Worm (Caenorhabditis elegans) whole organism, young adult: ENCODE measurements around the gene Y15E3A.3.

Experiments
- B0019.2 ChIP-seq: fragments of 200-800 bp; sonication (Bioruptor generic); conservative IDR thresholded peaks from 2 replicates; pipeline ENCODE4 v1.3.6; 2022; ENCODE audit warnings: missing genetic modification reagents, missing genetic modification characterization, missing compliant biosample characterization
- B0035.1 ChIP-seq: sonication (generic microtip); optimal IDR thresholded peaks from 2 replicates; lab custom pipeline; 2016; ENCODE audit warnings: missing genetic modification characterization, mild to moderate bottlenecking, missing compliant biosample characterization, missing genotype, missing genetic modification reagents
- B0261.1 ChIP-seq: sonication (generic microtip); optimal IDR thresholded peaks from 2 replicates; lab custom pipeline; 2016; ENCODE audit warnings: mild to moderate bottlenecking, missing genetic modification characterization, moderate library complexity, missing compliant biosample characterization
- C17E4.6 ChIP-seq: fragments of 200-800 bp; sonication (Bioruptor generic); IDR thresholded peaks from 2 replicates; pipeline ENCODE4 v1.3.6; 2022; ENCODE audit warnings: missing genetic modification reagents, missing genetic modification characterization, missing compliant biosample characterization
- D2030.7 ChIP-seq: fragments of 200-800 bp; sonication (Bioruptor generic); IDR thresholded peaks from 2 replicates; pipeline ENCODE4 v1.3.6; 2022; ENCODE audit warnings: missing genetic modification reagents, missing genetic modification characterization, missing compliant biosample characterization
- F10E7.11 ChIP-seq: sonication (generic microtip); optimal IDR thresholded peaks from 2 replicates; lab custom pipeline; 2017; ENCODE audit warnings: mild to moderate bottlenecking, missing genetic modification characterization, moderate library complexity, missing compliant biosample characterization
- F22D6.2 ChIP-seq: sonication (generic microtip); optimal IDR thresholded peaks from 2 replicates; lab custom pipeline; 2016; ENCODE audit warnings: mild to moderate bottlenecking, missing genetic modification characterization, missing compliant biosample characterization
- F49E8.2 ChIP-seq: sonication (generic microtip); optimal IDR thresholded peaks from 3 replicates; lab custom pipeline; 2017; ENCODE audit warnings: missing genetic modification characterization, mild to moderate bottlenecking, missing compliant biosample characterization, antibody characterized with exemption, moderate library complexity; ENCODE audit not compliant: insufficient read depth
- F55B11.4 ChIP-seq: sonication (generic microtip); optimal IDR thresholded peaks from 2 replicates; lab custom pipeline; 2016; ENCODE audit warnings: missing compliant biosample characterization, missing genetic modification characterization, borderline replicate concordance; ENCODE audit not compliant: insufficient read depth
- K11D2.4 ChIP-seq: fragments of 200-800 bp; sonication (Bioruptor generic); IDR thresholded peaks from 2 replicates; pipeline ENCODE4 v1.3.6; 2022; ENCODE audit warnings: missing genetic modification reagents, missing genetic modification characterization, missing compliant biosample characterization
- K12H6.12 ChIP-seq: fragments of 200-800 bp; sonication (Bioruptor generic); optimal IDR thresholded peaks from 2 replicates; lab custom pipeline; 2018; ENCODE audit warnings: mild to moderate bottlenecking, missing genetic modification characterization, missing compliant biosample characterization
- T26A5.8 ChIP-seq: sonication (generic microtip); optimal IDR thresholded peaks from 2 replicates; lab custom pipeline; 2016; ENCODE audit warnings: missing genetic modification characterization, missing compliant biosample characterization
- Y53G8AR.9 ChIP-seq: fragments of 200-800 bp; sonication (Bioruptor generic); conservative IDR thresholded peaks from 2 replicates; pipeline ENCODE4 v1.3.6; 2022; ENCODE audit warnings: missing genetic modification reagents, missing genetic modification characterization, missing compliant biosample characterization
- Y67H2A.10 ChIP-seq: fragments of 200-800 bp; sonication (Bioruptor generic); conservative IDR thresholded peaks from 2 replicates; pipeline ENCODE4 v1.3.6; 2022; ENCODE audit warnings: missing genetic modification reagents, missing genetic modification characterization, missing compliant biosample characterization
- aptf-2 ChIP-seq: fragments of 200-800 bp; sonication (Bioruptor generic); conservative IDR thresholded peaks from 2 replicates; pipeline ENCODE4 v1.3.6; 2022; ENCODE audit warnings: missing genetic modification reagents, missing genetic modification characterization, missing compliant biosample characterization
- atf-7 ChIP-seq: sonication (generic microtip); optimal IDR thresholded peaks from 2 replicates; lab custom pipeline; 2017; ENCODE audit warnings: mild to moderate bottlenecking, missing genetic modification characterization, missing compliant biosample characterization
- athp-1 ChIP-seq: sonication (generic microtip); optimal IDR thresholded peaks from 2 replicates; lab custom pipeline; 2017; ENCODE audit warnings: mild to moderate bottlenecking, missing genetic modification characterization, missing compliant biosample characterization
- attf-3 ChIP-seq: fragments of 200-800 bp; sonication (Bioruptor generic); conservative IDR thresholded peaks from 2 replicates; pipeline ENCODE4 v1.3.6; 2022; ENCODE audit warnings: missing genetic modification reagents, missing genetic modification characterization, missing compliant biosample characterization
- attf-6 ChIP-seq: fragments of 200-800 bp; sonication (Bioruptor generic); IDR thresholded peaks from 2 replicates; pipeline ENCODE4 v1.3.6; 2022; ENCODE audit warnings: missing genetic modification reagents, missing genetic modification characterization, missing compliant biosample characterization
- bed-1 ChIP-seq: fragments of 200-800 bp; sonication (Bioruptor generic); IDR thresholded peaks from 2 replicates; pipeline ENCODE4 v1.3.6; 2022; ENCODE audit warnings: missing genetic modification reagents, missing genetic modification characterization, missing compliant biosample characterization
- cebp-2 ChIP-seq: fragments of 200-800 bp; sonication (Bioruptor generic); IDR thresholded peaks from 2 replicates; pipeline ENCODE4 v1.3.6; 2022; ENCODE audit warnings: missing genetic modification characterization, missing compliant biosample characterization
- ceh-58 ChIP-seq: fragments of 200-800 bp; sonication (Bioruptor generic); IDR thresholded peaks from 2 replicates; pipeline ENCODE4 v1.3.6; 2022; ENCODE audit warnings: missing genetic modification characterization, missing compliant biosample characterization
- ceh-91 ChIP-seq: fragments of 200-800 bp; sonication (Bioruptor generic); IDR thresholded peaks from 2 replicates; pipeline ENCODE4 v1.3.6; 2022; ENCODE audit warnings: missing genetic modification reagents, missing genetic modification characterization, missing compliant biosample characterization
- dox-1 ChIP-seq: fragments of 200-800 bp; sonication (Bioruptor generic); IDR thresholded peaks from 2 replicates; pipeline ENCODE4 v1.3.6; 2022; ENCODE audit warnings: missing genetic modification reagents, missing genetic modification characterization, missing compliant biosample characterization
- egl-18 ChIP-seq: fragments of 200-800 bp; sonication (Bioruptor generic); IDR thresholded peaks from 2 replicates; pipeline ENCODE4 v1.3.6; 2022; ENCODE audit warnings: missing genetic modification reagents, missing genetic modification characterization, missing compliant biosample characterization
- ets-4 ChIP-seq: fragments of 200-800 bp; sonication (Bioruptor generic); optimal IDR thresholded peaks from 2 replicates; lab custom pipeline; 2018; ENCODE audit warnings: mild to moderate bottlenecking, missing genetic modification characterization, missing compliant biosample characterization
- fkh-3 ChIP-seq: sonication (generic microtip); optimal IDR thresholded peaks from 2 replicates; lab custom pipeline; 2016; ENCODE audit warnings: mild to moderate bottlenecking, missing genetic modification characterization, missing compliant biosample characterization
- him-1 ChIP-seq: sonication (generic microtip); optimal IDR thresholded peaks from 2 replicates; lab custom pipeline; 2016; ENCODE audit warnings: missing genotype, missing genetic modification reagents, missing genetic modification characterization, missing compliant biosample characterization
- hlh-12 ChIP-seq: sonication (generic microtip); optimal IDR thresholded peaks from 2 replicates; lab custom pipeline; 2016; ENCODE audit warnings: missing genetic modification characterization, missing compliant biosample characterization
- hmg-20 ChIP-seq: fragments of 200-800 bp; sonication (Bioruptor generic); IDR thresholded peaks from 2 replicates; pipeline ENCODE4 v1.3.6; 2022; ENCODE audit warnings: missing genetic modification reagents, missing genetic modification characterization, missing compliant biosample characterization
- lag-1 ChIP-seq: fragments of 200-800 bp; sonication (Bioruptor generic); IDR thresholded peaks from 2 replicates; pipeline ENCODE4 v1.3.6; 2022; ENCODE audit warnings: missing genetic modification reagents, missing genetic modification characterization, missing compliant biosample characterization
- lin-26 ChIP-seq: fragments of 200-800 bp; sonication (Bioruptor generic); IDR thresholded peaks from 2 replicates; pipeline ENCODE4 v1.3.6; 2022; ENCODE audit warnings: missing genetic modification reagents, missing genetic modification characterization, missing compliant biosample characterization
- lin-40 ChIP-seq: sonication (generic microtip); optimal IDR thresholded peaks from 2 replicates; lab custom pipeline; 2016; ENCODE audit warnings: missing genetic modification characterization, mild to moderate bottlenecking, missing compliant biosample characterization, missing genotype, missing genetic modification reagents
- lin-54 ChIP-seq: fragments of 200-800 bp; sonication (Bioruptor generic); optimal IDR thresholded peaks from 2 replicates; lab custom pipeline; 2018; ENCODE audit warnings: mild to moderate bottlenecking, missing genetic modification characterization, missing compliant biosample characterization
- madf-3 ChIP-seq: fragments of 200-800 bp; sonication (Bioruptor generic); IDR thresholded peaks from 2 replicates; pipeline ENCODE4 v1.3.6; 2022; ENCODE audit warnings: missing genetic modification reagents, missing genetic modification characterization, missing compliant biosample characterization
- nfya-1 ChIP-seq: sonication (generic microtip); optimal IDR thresholded peaks from 2 replicates; lab custom pipeline; 2017; ENCODE audit warnings: antibody characterized with exemption, missing compliant biosample characterization, missing genetic modification characterization, borderline replicate concordance; ENCODE audit not compliant: insufficient read depth
- nfyb-1 ChIP-seq: fragments of 200-800 bp; sonication (Bioruptor generic); IDR thresholded peaks from 2 replicates; pipeline ENCODE4 v1.3.6; 2022; ENCODE audit warnings: missing genetic modification reagents, missing genetic modification characterization, missing compliant biosample characterization
- nhr-120 ChIP-seq: fragments of 200-800 bp; sonication (Bioruptor generic); IDR thresholded peaks from 2 replicates; pipeline ENCODE4 v1.3.6; 2022; ENCODE audit warnings: missing genetic modification characterization, missing compliant biosample characterization
- nhr-179 ChIP-seq: sonication (generic microtip); optimal IDR thresholded peaks from 2 replicates; lab custom pipeline; 2016; ENCODE audit warnings: mild to moderate bottlenecking, missing genetic modification characterization, missing compliant biosample characterization
- sea-2 ChIP-seq: fragments of 200-800 bp; sonication (Bioruptor generic); IDR thresholded peaks from 2 replicates; pipeline ENCODE4 v1.3.6; 2022; ENCODE audit warnings: missing genetic modification characterization, missing compliant biosample characterization
- snpc-4 ChIP-seq, 5 experiments: fragments of 150-350 bp in 1 of 5; sonication (generic microtip) in 4 of 5; optimal IDR thresholded peaks; 2 replicates each; lab custom pipeline; 2014 to 2018; ENCODE audit warnings: missing genetic modification characterization in 5 of 5, missing biosample characterization in 3 of 5, antibody characterized with exemption in 2 of 5, mild to moderate bottlenecking in 2 of 5, missing compliant biosample characterization in 2 of 5, missing genotype in 2 of 5, moderate library complexity in 2 of 5, missing genetic modification reagents in 1 of 5
- sptf-2 ChIP-seq: fragments of 200-800 bp; sonication (Bioruptor generic); optimal IDR thresholded peaks from 2 replicates; lab custom pipeline; 2018; ENCODE audit warnings: mild to moderate bottlenecking, missing genetic modification characterization, missing compliant biosample characterization
- tbp1 ChIP-seq: fragments of 200-800 bp; sonication (Bioruptor generic); optimal IDR thresholded peaks from 2 replicates; lab custom pipeline; 2018; ENCODE audit warnings: mild to moderate bottlenecking, missing genetic modification characterization, missing compliant biosample characterization
- tbx-9 ChIP-seq: sonication (generic microtip); optimal IDR thresholded peaks from 2 replicates; lab custom pipeline; 2016; ENCODE audit warnings: borderline replicate concordance, missing genetic modification characterization, inconsistent platforms, missing compliant biosample characterization
- tlf-1 ChIP-seq: fragments of 200-800 bp; sonication (Bioruptor generic); optimal IDR thresholded peaks from 2 replicates; lab custom pipeline; 2018; ENCODE audit warnings: mild to moderate bottlenecking, missing genetic modification characterization, missing compliant biosample characterization
- unc-62 ChIP-seq: fragments of 150-350 bp; optimal IDR thresholded peaks from 2 replicates; lab custom pipeline; 2014; ENCODE audit warnings: missing biosample characterization, missing genetic modification reagents, missing genetic modification characterization
- zfh-2 ChIP-seq: fragments of 200-800 bp; sonication (Bioruptor generic); conservative IDR thresholded peaks from 2 replicates; pipeline ENCODE4 v1.3.6; 2022; ENCODE audit warnings: missing genetic modification reagents, missing genetic modification characterization, missing compliant biosample characterization
- ztf-28 ChIP-seq: fragments of 200-800 bp; sonication (Bioruptor generic); IDR thresholded peaks from 2 replicates; pipeline ENCODE4 v1.3.6; 2022; ENCODE audit warnings: missing genetic modification reagents, missing genetic modification characterization, missing compliant biosample characterization
- ztf-6 ChIP-seq: fragments of 200-800 bp; sonication (Bioruptor generic); IDR thresholded peaks from 2 replicates; pipeline ENCODE4 v1.3.6; 2022; ENCODE audit warnings: missing genetic modification reagents, missing genetic modification characterization, missing compliant biosample characterization

The Y15E3A.3 gene

DNA sequence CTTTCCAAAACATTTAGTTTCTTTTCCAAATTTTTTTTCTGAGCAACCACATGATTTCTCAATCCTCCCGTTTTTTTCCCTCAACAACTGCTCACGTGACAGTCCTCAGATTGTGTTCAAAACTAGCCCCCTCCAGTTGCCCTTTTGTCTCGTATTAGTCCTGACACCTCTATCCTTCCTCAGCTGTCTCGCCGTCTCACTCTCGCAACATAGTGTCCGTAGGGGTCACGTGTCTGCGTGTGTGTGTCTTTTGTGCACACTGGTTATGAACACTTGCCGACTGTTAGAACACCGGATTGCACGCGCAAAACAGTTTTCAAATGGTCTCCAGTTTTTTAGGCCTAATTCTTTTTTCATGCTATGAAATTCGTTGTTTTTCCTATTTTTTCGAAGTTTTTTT, 39.6 kb upstream of the Y15E3A.3 start:
- TF ChIP-seq egl-18 (GFP tag; lab: Robert Waterston, UW): no peak
- TF ChIP-seq attf-6: no peak
- TF ChIP-seq nhr-179: no peak
- TF ChIP-seq snpc-4 (GFP tag; optimal IDR thresholded peaks at IDR 0.05; lab: Kevin White, UChicago): no peak
- peak in 2 of 4 experiments; percentile 38 to 40 for TF ChIP-seq snpc-4 (tag; optimal IDR thresholded peaks at IDR 0.05; lab: Kevin White, UChicago)
- no peak for TF ChIP-seq C17E4.6
- TF ChIP-seq K11D2.4 (GFP tag; lab: Robert Waterston, UW): peak; percentile 81
- no peak for TF ChIP-seq ztf-28 (GFP tag; lab: Robert Waterston, UW)
- TF ChIP-seq zfh-2 (GFP tag; lab: Robert Waterston, UW): peak; percentile 79
- no peak for TF ChIP-seq nfya-1
- TF ChIP-seq nhr-120: no peak
- TF ChIP-seq lag-1 (GFP tag; lab: Robert Waterston, UW): no peak
- TF ChIP-seq attf-3: no peak
- no peak for TF ChIP-seq B0019.2
- TF ChIP-seq tbx-9 (tag; lab: Kevin White, UChicago): no peak
- no peak for TF ChIP-seq F22D6.2 (tag; lab: Kevin White, UChicago)
- no peak for TF ChIP-seq T26A5.8 (tag; lab: Kevin White, UChicago)
- TF ChIP-seq hmg-20 (GFP tag; lab: Robert Waterston, UW): no peak
- TF ChIP-seq tbp1 (GFP tag; lab: Kevin White, UChicago): peak; percentile 16
- TF ChIP-seq F55B11.4 (tag; lab: Kevin White, UChicago): no peak
- TF ChIP-seq him-1 (tag; lab: Kevin White, UChicago): no peak
- no peak for TF ChIP-seq ets-4 (GFP tag; lab: Kevin White, UChicago)
- no peak for TF ChIP-seq lin-54 (GFP tag; lab: Kevin White, UChicago)
- peak; percentile 58 for TF ChIP-seq lin-40
- no peak for TF ChIP-seq D2030.7 (GFP tag; lab: Robert Waterston, UW)
- TF ChIP-seq tlf-1: peak; percentile 17
- TF ChIP-seq ceh-58 (GFP tag; lab: Robert Waterston, UW): no peak
- TF ChIP-seq sea-2 (GFP tag; lab: Robert Waterston, UW): no peak
- TF ChIP-seq nfyb-1 (GFP tag; lab: Robert Waterston, UW): 0 out of 2 replicates have a peak, but pooled peaks have one; percentile 22
- no peak for TF ChIP-seq F10E7.11
- TF ChIP-seq bed-1: no peak
- TF ChIP-seq ztf-6 (GFP tag; lab: Robert Waterston, UW): no peak
- TF ChIP-seq cebp-2 (GFP tag; lab: Robert Waterston, UW): no peak
- TF ChIP-seq atf-7: no peak
- no peak for TF ChIP-seq sptf-2 (GFP tag; lab: Kevin White, UChicago)
- TF ChIP-seq fkh-3 (tag; lab: Kevin White, UChicago): no peak
- no peak for TF ChIP-seq unc-62 (GFP tag; lab: Kevin White, UChicago)
- no peak for TF ChIP-seq dox-1 (GFP tag; lab: Robert Waterston, UW)
- TF ChIP-seq madf-3 (GFP tag; lab: Robert Waterston, UW): no peak
- no peak for TF ChIP-seq Y53G8AR.9 (GFP tag; lab: Robert Waterston, UW)
- TF ChIP-seq F49E8.2 (tag; lab: Kevin White, UChicago): no peak
- TF ChIP-seq hlh-12: no peak
- no peak; the same call in 1 of the 2 replicates for TF ChIP-seq Y67H2A.10 (GFP tag; lab: Robert Waterston, UW)
- no peak for TF ChIP-seq athp-1
- TF ChIP-seq K12H6.12 (tag; lab: Kevin White, UChicago): peak; percentile 80
- no peak for TF ChIP-seq aptf-2 (GFP tag; lab: Robert Waterston, UW)
- no peak for TF ChIP-seq B0035.1 (tag; lab: Kevin White, UChicago)
- no peak for TF ChIP-seq ceh-91 (GFP tag; lab: Robert Waterston, UW)
- no peak for TF ChIP-seq B0261.1 (tag; lab: Kevin White, UChicago)
- no peak for TF ChIP-seq lin-26 (GFP tag; lab: Robert Waterston, UW)
